Fruit fly (Drosophila melanogaster): Measurements from ENCODE around the gene ppk16.

dm6 chr2L:9729618-9730284, 45.1 kb downstream of the ppk16 start, which contains the start of gene CG13116:
- TF ChIP-seq lilli (GFP tag; optimal IDR thresholded peaks at IDR 0.05) (no peak), CG17361 (GFP tag; IDR thresholded peaks at IDR 0.05) (no peak)
